Worm (Caenorhabditis elegans) whole organism, late embryonic: ENCODE measurements around the gene C25H3.1.

ENCODE experiments used
- C38D4.7 ChIP-seq: fragments of 200-800 bp; sonication (Bioruptor generic); optimal IDR thresholded peaks from 2 replicates; lab custom pipeline; 2018; ENCODE audit warnings: mild to moderate bottlenecking, missing genetic modification characterization, moderate library complexity, missing compliant biosample characterization
- ceh-22 ChIP-seq: sonication (generic microtip); optimal IDR thresholded peaks from 2 replicates; lab custom pipeline; 2017; ENCODE audit warnings: missing biosample characterization, missing genetic modification characterization
- ceh-34 ChIP-seq: sonication (generic microtip); optimal IDR thresholded peaks from 2 replicates; lab custom pipeline; 2016; ENCODE audit warnings: mild to moderate bottlenecking, missing genetic modification characterization, missing compliant biosample characterization
- elt-2 ChIP-seq: sonication (generic microtip); optimal IDR thresholded peaks from 2 replicates; lab custom pipeline; 2016; ENCODE audit warnings: missing genetic modification reagents, missing genetic modification characterization, missing compliant biosample characterization
- ets-4 ChIP-seq: sonication (generic microtip); optimal IDR thresholded peaks from 2 replicates; lab custom pipeline; 2016; ENCODE audit warnings: missing genetic modification characterization, missing compliant biosample characterization
- fkh-6 ChIP-seq: sonication (generic microtip); optimal IDR thresholded peaks from 2 replicates; lab custom pipeline; 2016; ENCODE audit warnings: missing genetic modification characterization, missing compliant biosample characterization
- pag-3 ChIP-seq: sonication (generic microtip); optimal IDR thresholded peaks from 2 replicates; lab custom pipeline; 2016; ENCODE audit warnings: missing compliant biosample characterization, missing genetic modification characterization, borderline replicate concordance
- pax-1 ChIP-seq: fragments of 150-350 bp; optimal IDR thresholded peaks from 2 replicates; lab custom pipeline; 2014; ENCODE audit warnings: missing biosample characterization, missing genetic modification characterization
- pros-1 ChIP-seq: fragments of 150-350 bp; optimal IDR thresholded peaks from 2 replicates; lab custom pipeline; 2014; ENCODE audit warnings: missing biosample characterization, missing genetic modification reagents, missing genetic modification characterization
- ref-2 ChIP-seq: sonication (generic microtip); optimal IDR thresholded peaks from 2 replicates; lab custom pipeline; 2016; ENCODE audit warnings: missing genetic modification characterization, missing compliant biosample characterization
- sdc-2 ChIP-seq: sonication (generic microtip); optimal IDR thresholded peaks from 2 replicates; lab custom pipeline; 2016; ENCODE audit warnings: missing genotype, missing genetic modification characterization, missing compliant biosample characterization
- sox-2 ChIP-seq: fragments of 200-800 bp; sonication (Bioruptor generic); IDR thresholded peaks from 2 replicates; pipeline ENCODE4 v1.3.6; 2022; ENCODE audit warnings: missing genetic modification reagents, missing genetic modification characterization, missing compliant biosample characterization
- sox-4 ChIP-seq: sonication (generic microtip); optimal IDR thresholded peaks from 2 replicates; lab custom pipeline; 2017; ENCODE audit warnings: mild to moderate bottlenecking, missing genetic modification characterization, inconsistent platforms, missing compliant biosample characterization
- syd-9 ChIP-seq: sonication (generic microtip); optimal IDR thresholded peaks from 2 replicates; lab custom pipeline; 2016; ENCODE audit warnings: mild to moderate bottlenecking, missing genetic modification characterization, moderate library complexity, missing compliant biosample characterization
- ttx-3 ChIP-seq: sonication (generic microtip); optimal IDR thresholded peaks from 2 replicates; lab custom pipeline; 2016; ENCODE audit warnings: missing genetic modification reagents, missing genetic modification characterization, missing compliant biosample characterization
- unc-86 ChIP-seq: sonication (generic microtip); optimal IDR thresholded peaks from 2 replicates; lab custom pipeline; 2016; ENCODE audit warnings: missing genetic modification characterization, missing compliant biosample characterization
- zip-5 ChIP-seq: sonication (generic microtip); optimal IDR thresholded peaks from 2 replicates; lab custom pipeline; 2016; ENCODE audit warnings: missing genetic modification characterization, missing compliant biosample characterization

C25H3.1 gene

DNA sequence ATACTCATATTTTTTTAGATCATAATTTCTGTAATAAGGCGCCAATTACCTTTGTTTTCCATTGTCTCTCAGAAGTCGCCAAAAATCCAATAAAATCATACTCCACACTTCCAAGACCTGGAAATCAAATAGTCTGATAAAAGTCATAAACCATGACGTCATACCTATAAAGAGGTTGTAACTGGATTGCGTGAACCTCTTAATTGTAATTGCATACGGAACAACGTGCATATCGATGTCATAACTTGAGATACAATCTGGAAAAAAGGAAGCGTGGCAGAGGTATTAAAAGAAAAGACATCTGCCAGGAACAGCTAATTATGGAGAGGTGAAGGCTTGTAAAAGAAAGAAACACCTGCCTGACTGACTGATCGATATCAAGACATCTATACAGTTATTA, 46.2 kb downstream of the C25H3.1 start, which contains the start of gene F10C1.9:
Gene F10C1.9 (minus strand): TSS at position 197 of the 400 bp plus-strand sequence.
- no peak for TF ChIP-seq pax-1
- no peak for TF ChIP-seq ttx-3 (tag; lab: Kevin White, UChicago)
- peak; percentile 3 for TF ChIP-seq elt-2

DNA sequence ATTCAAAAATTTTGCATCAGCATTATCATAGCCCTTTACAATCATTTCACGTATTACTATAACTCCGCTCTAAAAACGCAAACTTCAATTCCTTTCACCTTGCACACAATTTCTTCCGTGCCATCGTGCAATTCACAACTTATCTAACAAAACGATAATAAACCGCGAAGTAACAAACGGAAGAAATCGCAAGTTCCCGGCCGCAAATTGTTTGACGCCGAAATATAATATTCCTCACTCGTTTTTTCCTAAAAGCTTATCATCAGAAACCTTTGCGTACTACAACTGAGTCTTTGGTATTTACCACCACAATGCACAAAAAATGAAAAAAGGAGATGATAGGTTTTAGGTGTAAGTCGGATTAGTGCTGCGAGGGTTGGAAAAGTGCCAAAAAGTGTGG, 48.4 kb downstream of the C25H3.1 start:
- TF ChIP-seq pag-3 (tag; lab: Kevin White, UChicago) = no peak
- TF ChIP-seq ref-2 = no peak
- no peak for TF ChIP-seq C38D4.7
- no peak for TF ChIP-seq zip-5 (tag; lab: Kevin White, UChicago)
- no peak for TF ChIP-seq pros-1
- TF ChIP-seq ceh-22 = no peak
- TF ChIP-seq ceh-34 (tag; lab: Kevin White, UChicago) = no peak
- no peak for TF ChIP-seq sox-2 (GFP tag; lab: Robert Waterston, UW)
- no peak for TF ChIP-seq syd-9
- TF ChIP-seq, all 69 proteins: peak for 0

- TF ChIP-seq elt-2 = peak; percentile 93
- TF ChIP-seq unc-86 (tag; lab: Kevin White, UChicago) = no peak
Observed at ce11 chrII:5748395-5748794, 49.5 kb downstream of the C25H3.1 start.

DNA sequence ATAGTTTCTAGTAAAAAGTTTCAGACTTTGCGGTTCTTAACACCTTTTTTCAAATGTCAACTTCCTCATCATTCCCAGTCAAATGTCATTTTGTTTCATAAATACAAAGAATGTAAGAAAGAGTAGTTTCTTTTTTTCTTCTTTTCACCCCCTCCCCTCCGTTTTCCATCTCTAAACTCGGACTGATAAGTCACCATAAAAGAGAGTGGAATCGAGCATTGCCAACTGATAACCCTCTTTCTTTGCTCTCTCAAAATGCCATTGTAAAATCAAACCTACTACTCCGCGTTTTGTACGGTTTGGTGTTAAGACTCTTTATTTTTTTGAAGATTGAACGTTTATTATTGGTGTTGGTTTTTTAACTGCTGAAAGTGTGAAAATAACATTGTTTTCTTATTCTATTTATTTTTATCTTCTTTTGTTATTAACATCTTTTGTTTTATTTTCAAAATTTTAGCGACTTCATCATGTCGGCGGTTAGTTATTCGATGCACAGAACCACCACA, 50.9 kb downstream of the C25H3.1 start, which contains the start of gene ifb-2:
Gene ifb-2 (plus strand): TSS at position 456 of the 506 bp plus-strand sequence.
- TF ChIP-seq sdc-2 (tag; lab: Kevin White, UChicago) = no peak
- TF ChIP-seq zip-5 (tag; lab: Kevin White, UChicago) = no peak
- no peak for TF ChIP-seq ets-4 (tag; lab: Kevin White, UChicago)
- no peak for TF ChIP-seq sox-4 (tag; lab: Kevin White, UChicago)
- TF ChIP-seq fkh-6 (tag; lab: Kevin White, UChicago) = no peak
- TF ChIP-seq elt-2 = peak; percentile 92
